Worm (Caenorhabditis elegans) whole organism, L4/young adult: ENCODE results near the gene Y25C1A.6.

ENCODE experiments used
- W03F9.2 ChIP-seq: fragments of 150-350 bp; optimal IDR thresholded peaks from 2 replicates; lab custom pipeline; 2014; ENCODE audit warnings: missing biosample characterization, missing genetic modification characterization
- dao-5 ChIP-seq: sonication (generic microtip); optimal IDR thresholded peaks from 2 replicates; lab custom pipeline; 2016; ENCODE audit warnings: missing genotype, missing genetic modification characterization, moderate library complexity, missing compliant biosample characterization
- him-1 ChIP-seq: sonication (generic microtip); optimal IDR thresholded peaks from 2 replicates; lab custom pipeline; 2016; ENCODE audit warnings: missing genotype, missing genetic modification reagents, missing genetic modification characterization, missing compliant biosample characterization

- TF ChIP-seq dao-5 (tag; lab: Kevin White, UChicago) (no peak), W03F9.2 (no peak), him-1 (tag; lab: Kevin White, UChicago) (no peak)
Observed at ce11 chrII:3052843-3053242, 8.0 kb upstream of the Y25C1A.6 start.
